Worm (Caenorhabditis elegans) whole organism, L2 larva: ENCODE measurements around the gene Y66D12A.3.

Experiments used
- ZK546.5 ChIP-seq: sonication (generic microtip); optimal IDR thresholded peaks from 2 replicates; lab custom pipeline; 2017; ENCODE audit warnings: missing biosample characterization, missing genetic modification characterization
- ama-1 ChIP-seq: fragments of 150-350 bp; optimal IDR thresholded peaks from 2 replicates; lab custom pipeline; 2018; ENCODE audit warnings: inconsistent platforms
- ceh-16 ChIP-seq: fragments of 150-350 bp; optimal IDR thresholded peaks from 2 replicates; lab custom pipeline; 2014; ENCODE audit warnings: missing biosample characterization, missing genetic modification characterization
- egl-27 ChIP-seq: sonication (generic microtip); optimal IDR thresholded peaks from 3 replicates; lab custom pipeline; 2017; ENCODE audit warnings: missing biosample characterization, missing genetic modification reagents, missing genetic modification characterization
- lin-13 ChIP-seq: fragments of 150-350 bp; optimal IDR thresholded peaks from 2 replicates; lab custom pipeline; 2014; ENCODE audit warnings: missing biosample characterization, missing genetic modification reagents, missing genetic modification characterization
- lin-39 ChIP-seq: fragments of 150-350 bp; optimal IDR thresholded peaks from 2 replicates; lab custom pipeline; 2014; ENCODE audit warnings: missing biosample characterization, missing genetic modification reagents, missing genetic modification characterization
- mab-5 ChIP-seq: fragments of 150-350 bp; optimal IDR thresholded peaks from 2 replicates; lab custom pipeline; 2014; ENCODE audit warnings: missing biosample characterization, missing genetic modification characterization
- mdl-1 ChIP-seq, 2 experiments: fragments of 150-350 bp in 1 of 2; sonication (generic microtip) in 1 of 2; optimal IDR thresholded peaks; 2 replicates each; lab custom pipeline; 2017; ENCODE audit warnings: missing biosample characterization in 2 of 2, missing genetic modification characterization in 2 of 2
- nhr-10 ChIP-seq: sonication (generic microtip); optimal IDR thresholded peaks from 2 replicates; lab custom pipeline; 2017; ENCODE audit warnings: missing biosample characterization, missing genetic modification characterization
- nhr-77 ChIP-seq: fragments of 150-350 bp; optimal IDR thresholded peaks from 2 replicates; lab custom pipeline; 2014; ENCODE audit warnings: missing biosample characterization, missing genetic modification characterization
- snpc-4 ChIP-seq: fragments of 150-350 bp; optimal IDR thresholded peaks from 2 replicates; lab custom pipeline; 2014; ENCODE audit warnings: missing biosample characterization, missing genetic modification characterization
- unc-55 ChIP-seq: fragments of 150-350 bp; sonication (generic microtip); optimal IDR thresholded peaks from 3 replicates; lab custom pipeline; 2014; ENCODE audit warnings: missing biosample characterization, missing genetic modification reagents, missing genetic modification characterization
- zag-1 ChIP-seq: fragments of 150-350 bp; optimal IDR thresholded peaks from 2 replicates; lab custom pipeline; 2014; ENCODE audit warnings: missing biosample characterization, missing genetic modification characterization
- ztf-11 ChIP-seq: sonication (generic microtip); optimal IDR thresholded peaks from 2 replicates; lab custom pipeline; 2017; ENCODE audit warnings: missing biosample characterization, missing genetic modification characterization

DNA sequence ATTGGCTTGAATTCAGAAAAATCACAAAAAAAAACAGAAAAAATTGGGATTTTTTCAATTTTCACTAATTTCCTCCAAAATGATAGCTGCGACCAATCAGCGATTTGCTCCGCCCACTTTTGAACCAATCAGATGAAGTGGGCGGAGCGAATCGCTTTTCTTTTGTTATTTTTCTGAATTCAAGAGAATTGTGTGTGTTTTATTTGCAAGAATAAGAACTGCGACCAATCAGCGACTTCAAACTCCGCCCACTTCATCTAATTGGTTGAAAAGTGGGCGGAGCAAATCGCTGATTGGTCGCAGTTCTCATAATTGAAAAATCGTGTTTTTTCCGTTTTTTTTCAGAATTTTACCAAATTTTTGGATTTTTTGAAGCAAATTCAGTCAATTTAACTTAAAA is 6.4 kb upstream of the Y66D12A.3 start:
- TF ChIP-seq ZK546.5 (tag; lab: Kevin White, UChicago) (no peak), ztf-11 (no peak), mdl-1 (tag; optimal IDR thresholded peaks at IDR 0.05; lab: Kevin White, UChicago) (no peak), nhr-10 (tag; lab: Kevin White, UChicago) (no peak), ama-1 (lab: Kevin White, UChicago) (no peak), ceh-16 (no peak), lin-39 (tag; lab: Kevin White, UChicago) (no peak), snpc-4 (tag; lab: Kevin White, UChicago) (no peak), lin-13 (GFP tag; lab: Kevin White, UChicago) (no peak), mab-5 (tag; lab: Kevin White, UChicago) (no peak), unc-55 (GFP tag; lab: Kevin White, UChicago) (no peak), zag-1 (tag; lab: Kevin White, UChicago) (no peak), nhr-77 (tag; lab: Kevin White, UChicago) (no peak), egl-27 (no peak)
